Fruit fly (Drosophila melanogaster) whole organism, adult: ENCODE results near the gene CG3345.

ENCODE experiments used
- CG11617 ChIP-seq: fragments of 200-800 bp; sonication (Bioruptor generic); optimal IDR thresholded peaks from 2 replicates; lab custom pipeline; 2017; ENCODE audit warnings: mild to moderate bottlenecking, missing biosample characterization, missing genetic modification reagents, missing genetic modification characterization
- CG12768 ChIP-seq: fragments of 200-800 bp; sonication (Bioruptor generic); optimal IDR thresholded peaks from 2 replicates; lab custom pipeline; 2017; ENCODE audit warnings: missing biosample characterization, missing genetic modification characterization, mild to moderate bottlenecking, moderate library complexity, missing genetic modification reagents
- CG5204 ChIP-seq: fragments of 200-800 bp; sonication (Bioruptor generic); optimal IDR thresholded peaks from 2 replicates; lab custom pipeline; 2016; ENCODE audit warnings: missing biosample characterization, missing genetic modification characterization
- CG7101 ChIP-seq: fragments of 200-800 bp; sonication (Bioruptor generic); optimal IDR thresholded peaks from 2 replicates; lab custom pipeline; 2018; ENCODE audit warnings: missing biosample characterization, mild to moderate bottlenecking, missing genetic modification characterization, moderate library complexity
- Clk ChIP-seq: fragments of 200-800 bp; sonication (Bioruptor generic); optimal IDR thresholded peaks from 2 replicates; lab custom pipeline; 2017; ENCODE audit warnings: missing biosample characterization, missing genetic modification characterization
- Hr96 ChIP-seq: fragments of 200-800 bp; sonication (Bioruptor generic); optimal IDR thresholded peaks from 2 replicates; lab custom pipeline; 2016; ENCODE audit warnings: missing biosample characterization, missing genetic modification characterization
- Mnt ChIP-seq: fragments of 200-800 bp; sonication (Bioruptor generic); optimal IDR thresholded peaks from 2 replicates; lab custom pipeline; 2016; ENCODE audit warnings: missing biosample characterization, mild to moderate bottlenecking, missing genetic modification characterization
- cnc ChIP-seq, 2 experiments: fragments of >200 bp; optimal IDR thresholded peaks; 2 replicates each; lab custom pipeline; 2017
- kay ChIP-seq: fragments of 200-800 bp; sonication (Bioruptor generic); peaks from one replicate; lab custom pipeline; 2016; ENCODE audit warnings: missing biosample characterization, missing genetic modification characterization, borderline replicate concordance
- ovo ChIP-seq: fragments of 200-800 bp; sonication (Bioruptor generic); optimal IDR thresholded peaks from 2 replicates; lab custom pipeline; 2016; ENCODE audit warnings: missing biosample characterization, missing genetic modification characterization
- tj ChIP-seq: fragments of 200-800 bp; sonication (Bioruptor generic); optimal IDR thresholded peaks from 3 replicates; lab custom pipeline; 2017; ENCODE audit warnings: missing biosample characterization, mild to moderate bottlenecking, missing genetic modification characterization, moderate library complexity

DNA sequence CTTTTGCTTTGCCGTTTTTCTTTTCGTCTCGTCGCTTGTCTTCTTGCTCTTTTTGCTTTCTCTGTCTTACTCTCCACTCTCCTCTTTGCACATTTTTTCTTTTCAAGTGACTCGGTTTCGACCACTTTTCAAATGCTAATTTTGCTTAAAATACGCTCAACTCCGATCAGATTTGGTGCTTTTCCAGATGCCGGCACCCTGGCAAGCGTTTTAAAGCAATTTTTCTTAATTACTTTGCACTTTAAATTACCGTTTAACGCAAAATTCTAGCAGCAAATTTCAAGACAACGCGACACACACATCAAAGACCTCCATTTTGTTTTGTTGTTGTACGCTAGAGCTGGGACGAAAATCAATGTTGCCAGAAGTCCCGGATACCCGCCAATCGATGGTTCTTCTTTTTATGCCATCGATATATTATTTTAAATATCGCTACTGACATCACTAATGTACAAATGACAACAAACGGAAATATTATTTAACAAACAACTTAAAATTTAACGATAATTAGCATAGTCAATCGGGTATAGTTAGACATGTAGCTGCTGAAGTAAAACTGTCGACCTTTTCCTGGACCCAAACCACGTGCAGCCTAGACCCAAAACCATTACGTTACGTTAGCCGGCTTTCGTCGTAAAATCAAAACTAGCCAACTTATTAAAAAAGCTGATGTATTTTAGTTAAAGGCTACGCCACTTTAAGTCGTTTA lies 18.2 kb upstream of the CG3345 start, which contains the start of gene kis:
- TF ChIP-seq Clk (GFP tag; lab: Kevin White, UChicago), result peak; percentile 9
- no peak for TF ChIP-seq kay
- TF ChIP-seq Mnt, result peak; percentile 75
- no peak for TF ChIP-seq tj
- no peak for TF ChIP-seq cnc (optimal IDR thresholded peaks at IDR 0.05; lab: Kevin White, UChicago)
- TF ChIP-seq CG12768, result peak; percentile 8
- TF ChIP-seq CG11617 (GFP tag; lab: Kevin White, UChicago), result peak; percentile 46
- TF ChIP-seq CG5204 (GFP tag; lab: Kevin White, UChicago), result no peak
- peak; percentile 56 for TF ChIP-seq Hr96 (GFP tag; lab: Kevin White, UChicago)
- no peak for TF ChIP-seq ovo (GFP tag; lab: Kevin White, UChicago)
- TF ChIP-seq CG7101 (tag; lab: Kevin White, UChicago), result peak; percentile 25
